Fruit fly (Drosophila melanogaster) Kc167 (cell line): ENCODE results near the gene Ssk.

Experiments used
- Myc ChIP-seq: fragments of >200 bp; optimal IDR thresholded peaks from 2 replicates; lab custom pipeline; 2017; ENCODE audit warnings: missing external identifiers
- Sin3A ChIP-seq: fragments of >200 bp; optimal IDR thresholded peaks from 2 replicates; lab custom pipeline; 2018; ENCODE audit warnings: missing external identifiers
- h ChIP-seq: fragments of >200 bp; optimal IDR thresholded peaks from 3 replicates; lab custom pipeline; 2018; ENCODE audit warnings: missing external identifiers
- insv ChIP-seq: fragments of >200 bp; optimal IDR thresholded peaks from 3 replicates; lab custom pipeline; 2018; ENCODE audit warnings: missing external identifiers
- psq ChIP-seq: fragments of >200 bp; optimal IDR thresholded peaks from 2 replicates; lab custom pipeline; 2017; ENCODE audit warnings: missing external identifiers
- ttk ChIP-seq: sonication (Bioruptor generic); optimal IDR thresholded peaks from 2 replicates; lab custom pipeline; 2017; ENCODE audit warnings: missing external identifiers

Ssk gene

dm6 chr3L:20230178-20230775, 42.0 kb downstream of the Ssk start:
- TF ChIP-seq insv (lab: Kevin White, UChicago) = no peak
- no peak for TF ChIP-seq ttk (lab: Kevin White, UChicago)
- TF ChIP-seq h = no peak
- no peak for TF ChIP-seq psq (lab: Kevin White, UChicago)
- TF ChIP-seq Sin3A (lab: Kevin White, UChicago) = no peak
- no peak for TF ChIP-seq Myc (lab: Kevin White, UChicago)

- TF ChIP-seq h = no peak
- TF ChIP-seq insv (lab: Kevin White, UChicago) = no peak
- TF ChIP-seq psq (lab: Kevin White, UChicago) = no peak
- no peak for TF ChIP-seq ttk (lab: Kevin White, UChicago)
- no peak for TF ChIP-seq Sin3A (lab: Kevin White, UChicago)
- no peak for TF ChIP-seq Myc (lab: Kevin White, UChicago)
These were observed 43.0 kb downstream of the Ssk start, which contains the start of gene CG13813 for dm6 chr3L:20231369-20231768. CG13813 (plus strand) TSS chr3L:20231669.

- TF ChIP-seq Myc (lab: Kevin White, UChicago) = no peak
- no peak for TF ChIP-seq psq (lab: Kevin White, UChicago)
- no peak for TF ChIP-seq ttk (lab: Kevin White, UChicago)
- TF ChIP-seq h = no peak
- TF ChIP-seq insv (lab: Kevin White, UChicago) = no peak
- TF ChIP-seq Sin3A (lab: Kevin White, UChicago) = no peak
These were observed 48.8 kb downstream of the Ssk start for dm6 chr3L:20237167-20237566.
